Worm (Caenorhabditis elegans): ENCODE measurements around the gene F32D1.7.

ce11 chrV:4370515-4370914, 5.5 kb downstream of the F32D1.7 start:
- no peak for TF ChIP-seq Y67H2A.10 (GFP tag; conservative IDR thresholded peaks at IDR 0.05)
- TF ChIP-seq D2030.7 (GFP tag; IDR thresholded peaks at IDR 0.05), result no peak
- TF ChIP-seq pha-4 (tag; optimal IDR thresholded peaks at IDR 0.05), result no peak
